Fruit fly (Drosophila melanogaster): ENCODE results near the gene ko.
A peak's percentile ranks its signal among the peaks of the same experiment; 100 is the strongest.

Gene ko

dm6 chr3L:21067553-21068157 lies 63.3 kb downstream of the ko start (continued):
- no peak for TF ChIP-seq Hr4 (GFP tag; optimal IDR thresholded peaks at IDR 0.05)
- no peak for TF ChIP-seq CG8632 (GFP tag; optimal IDR thresholded peaks at IDR 0.05)
- TF ChIP-seq svp (GFP tag) = no peak
- TF ChIP-seq fd85E (GFP tag; optimal IDR thresholded peaks at IDR 0.05) = no peak
- no peak for TF ChIP-seq topi (GFP tag; optimal IDR thresholded peaks at IDR 0.05)
- TF ChIP-seq CG34406 (GFP tag; optimal IDR thresholded peaks at IDR 0.05) = peak; percentile 11
- no peak for TF ChIP-seq Smox (GFP tag; optimal IDR thresholded peaks at IDR 0.05)
- TF ChIP-seq Gug (GFP tag; IDR thresholded peaks at IDR 0.05) = no peak
- TF ChIP-seq CG6808 (GFP tag; optimal IDR thresholded peaks at IDR 0.05) = no peak
- no peak for TF ChIP-seq CG8119 (GFP tag; IDR thresholded peaks at IDR 0.05)
- no peak for TF ChIP-seq cyc (GFP tag; optimal IDR thresholded peaks at IDR 0.05)

dm6 chr3L:21066210-21066912 lies 64.6 kb downstream of the ko start:
- no peak for TF ChIP-seq CG16779 (tag; optimal IDR thresholded peaks at IDR 0.05)
- TF ChIP-seq Ets96B (tag; optimal IDR thresholded peaks at IDR 0.05) = no peak
- TF ChIP-seq CG6808 (GFP tag; optimal IDR thresholded peaks at IDR 0.05) = no peak
- TF ChIP-seq dsx (GFP tag; optimal IDR thresholded peaks at IDR 0.05; ENCODE audit: poor library complexity, severe bottlenecking) = no peak
- no peak for TF ChIP-seq Eip75B (GFP tag; optimal IDR thresholded peaks at IDR 0.05)
- no peak for TF ChIP-seq fkh (GFP tag; optimal IDR thresholded peaks at IDR 0.05)
- TF ChIP-seq CG6163 (GFP tag; IDR thresholded peaks at IDR 0.05) = no peak
- TF ChIP-seq CG6792 (GFP tag; optimal IDR thresholded peaks at IDR 0.05) = no peak
- no peak for TF ChIP-seq eg (GFP tag; IDR thresholded peaks at IDR 0.05)
- no peak for TF ChIP-seq Blimp-1 (GFP tag; optimal IDR thresholded peaks at IDR 0.05)
- no peak for TF ChIP-seq Gug (GFP tag; IDR thresholded peaks at IDR 0.05)
- no peak for TF ChIP-seq OdsH (GFP tag; optimal IDR thresholded peaks at IDR 0.05)
- TF ChIP-seq Sox14 (GFP tag; optimal IDR thresholded peaks at IDR 0.05) = no peak
- no peak for TF ChIP-seq cyc (GFP tag; optimal IDR thresholded peaks at IDR 0.05)

dm6 chr3L:21065212-21065902 lies 65.6 kb downstream of the ko start, which contains the start of gene CG43072:
TSS of gene CG43072 (plus strand) at chr3L:21065852.
- no peak for TF ChIP-seq esn (GFP tag; optimal IDR thresholded peaks at IDR 0.05)
- no peak for TF ChIP-seq salr (GFP tag; optimal IDR thresholded peaks at IDR 0.05)
- TF ChIP-seq fd85E (GFP tag; optimal IDR thresholded peaks at IDR 0.05) = no peak
- TF ChIP-seq Hr4 (GFP tag; optimal IDR thresholded peaks at IDR 0.05) = no peak
- TF ChIP-seq Eip93F (GFP tag; optimal IDR thresholded peaks at IDR 0.05) = peak; percentile 24
- no peak for TF ChIP-seq eg (GFP tag; IDR thresholded peaks at IDR 0.05)
- peak; percentile 30 for TF ChIP-seq vri (GFP tag; optimal IDR thresholded peaks at IDR 0.05)
- TF ChIP-seq Sox14 (GFP tag; optimal IDR thresholded peaks at IDR 0.05) = peak; percentile 4
- no peak for TF ChIP-seq CG10631 (GFP tag; optimal IDR thresholded peaks at IDR 0.05)
- no peak for TF ChIP-seq CG31627 (GFP tag; optimal IDR thresholded peaks at IDR 0.05)
- TF ChIP-seq ss (GFP tag; optimal IDR thresholded peaks at IDR 0.05) = peak in 1 of 2 experiments; percentile 6
- no peak for TF ChIP-seq CG8632 (GFP tag; optimal IDR thresholded peaks at IDR 0.05)
- no peak for TF ChIP-seq OdsH (GFP tag; optimal IDR thresholded peaks at IDR 0.05)
- TF ChIP-seq fkh (GFP tag; optimal IDR thresholded peaks at IDR 0.05) = peak; percentile 38
- no peak for TF ChIP-seq Sox15 (GFP tag; optimal IDR thresholded peaks at IDR 0.05)
- TF ChIP-seq CG7368 (GFP tag; optimal IDR thresholded peaks at IDR 0.05) = no peak
- TF ChIP-seq CG15336 (GFP tag; IDR thresholded peaks at IDR 0.05) = no peak
- TF ChIP-seq CG11294 (GFP tag; IDR thresholded peaks at IDR 0.05) = no peak
- no peak for TF ChIP-seq lz (GFP tag; optimal IDR thresholded peaks at IDR 0.05)
- no peak for TF ChIP-seq CG16779 (tag; optimal IDR thresholded peaks at IDR 0.05)
- TF ChIP-seq CG6276 (GFP tag; optimal IDR thresholded peaks at IDR 0.05) = no peak
- no peak for TF ChIP-seq Eip75B (GFP tag; optimal IDR thresholded peaks at IDR 0.05)
- TF ChIP-seq Ets96B (tag; optimal IDR thresholded peaks at IDR 0.05) = no peak
- TF ChIP-seq CG11902 (GFP tag; optimal IDR thresholded peaks at IDR 0.05) = no peak
- TF ChIP-seq CG6163 (GFP tag; IDR thresholded peaks at IDR 0.05) = no peak
- no peak for TF ChIP-seq Blimp-1 (GFP tag; optimal IDR thresholded peaks at IDR 0.05)
- TF ChIP-seq Ets21C (GFP tag; optimal IDR thresholded peaks at IDR 0.05) = no peak
- peak; percentile 67 for TF ChIP-seq Eip78C (GFP tag)
- TF ChIP-seq Sox102F (GFP tag; optimal IDR thresholded peaks at IDR 0.05) = no peak
- no peak for TF ChIP-seq achi (GFP tag; optimal IDR thresholded peaks at IDR 0.05)
- TF ChIP-seq CG3032 (tag; optimal IDR thresholded peaks at IDR 0.05) = no peak
- no peak for TF ChIP-seq svp (GFP tag)
- TF ChIP-seq dac (GFP tag; optimal IDR thresholded peaks at IDR 0.05) = no peak
- no peak for TF ChIP-seq CG8119 (GFP tag; IDR thresholded peaks at IDR 0.05)
- no peak for TF ChIP-seq CG4318 (GFP tag; optimal IDR thresholded peaks at IDR 0.05)
